Worm (Caenorhabditis elegans) whole organism, late embryonic: ENCODE results near the gene inx-11.

ENCODE experiments used
- ama-1 ChIP-seq: fragments of 150-350 bp; optimal IDR thresholded peaks from 2 replicates; lab custom pipeline; 2014
- ceh-22 ChIP-seq: sonication (generic microtip); optimal IDR thresholded peaks from 2 replicates; lab custom pipeline; 2017; ENCODE audit warnings: missing biosample characterization, missing genetic modification characterization
- ceh-9 ChIP-seq: sonication (generic microtip); optimal IDR thresholded peaks from 2 replicates; lab custom pipeline; 2016; ENCODE audit warnings: mild to moderate bottlenecking, missing genetic modification characterization, inconsistent platforms, missing compliant biosample characterization
- dmd-4 ChIP-seq: sonication (generic microtip); optimal IDR thresholded peaks from 2 replicates; lab custom pipeline; 2016; ENCODE audit warnings: borderline replicate concordance, missing genetic modification characterization, missing compliant biosample characterization
- dve-1 ChIP-seq: sonication (generic microtip); optimal IDR thresholded peaks from 2 replicates; lab custom pipeline; 2017; ENCODE audit warnings: antibody characterized with exemption, mild to moderate bottlenecking, missing genetic modification characterization, missing compliant biosample characterization
- elt-4 ChIP-seq: sonication (generic microtip); optimal IDR thresholded peaks from 2 replicates; lab custom pipeline; 2016; ENCODE audit warnings: missing genetic modification characterization, missing compliant biosample characterization
- fkh-10 ChIP-seq: fragments of 150-350 bp; optimal IDR thresholded peaks from 2 replicates; lab custom pipeline; 2014; ENCODE audit warnings: missing biosample characterization, missing genetic modification reagents, missing genetic modification characterization
- npax-4 ChIP-seq: sonication (generic microtip); optimal IDR thresholded peaks from 2 replicates; lab custom pipeline; 2016; ENCODE audit warnings: missing genetic modification characterization, missing compliant biosample characterization
- rnt-1 ChIP-seq: sonication (generic microtip); optimal IDR thresholded peaks from 2 replicates; lab custom pipeline; 2016; ENCODE audit warnings: missing genetic modification characterization, missing compliant biosample characterization
- unc-3 ChIP-seq, 2 experiments: fragments of 200-800 bp in 1 of 2; sonication (Bioruptor generic) in 1 of 2; sonication (generic microtip) in 1 of 2; conservative IDR thresholded peaks in 1 of 2; optimal IDR thresholded peaks in 1 of 2; 2 replicates each; pipeline versions ENCODE4 v1.3.6 to Lab custom; 2016 to 2022; ENCODE audit warnings: missing compliant biosample characterization in 2 of 2, missing genetic modification characterization in 2 of 2, missing genetic modification reagents in 1 of 2
- unc-42 ChIP-seq: sonication (generic microtip); optimal IDR thresholded peaks from 2 replicates; lab custom pipeline; 2016; ENCODE audit warnings: missing genotype, missing genetic modification characterization, missing compliant biosample characterization

ce11 chrV:12533635-12534150 lies 46.7 kb downstream of the inx-11 start:
- TF ChIP-seq dve-1 (tag; lab: Kevin White, UChicago) (no peak), ama-1 (lab: Kevin White, UChicago) (no peak), unc-42 (tag; lab: Kevin White, UChicago) (no peak), elt-4 (tag; lab: Kevin White, UChicago) (no peak), unc-3 (GFP tag; conservative IDR thresholded peaks at IDR 0.05; lab: Robert Waterston, UW) (no peak), unc-3 (tag; optimal IDR thresholded peaks at IDR 0.05; lab: Kevin White, UChicago) (no peak), rnt-1 (no peak), ceh-9 (tag; lab: Kevin White, UChicago) (no peak), dmd-4 (tag; lab: Kevin White, UChicago) (no peak), ceh-22 (tag; lab: Kevin White, UChicago) (no peak), npax-4 (tag; lab: Kevin White, UChicago) (no peak), fkh-10 (no peak)
